Fruit fly (Drosophila melanogaster) whole organism, embryonic: ENCODE results near the gene SamDC.

ENCODE experiments used
- CG12219 ChIP-seq: fragments of 200-800 bp; sonication (Bioruptor generic); optimal IDR thresholded peaks from 3 replicates; lab custom pipeline; 2018; ENCODE audit warnings: missing biosample characterization, mild to moderate bottlenecking, missing genetic modification characterization
- CG14860 ChIP-seq: fragments of 200-800 bp; sonication (Bioruptor generic); IDR thresholded peaks from 3 replicates; pipeline ENCODE4 v1.3.6; 2022; ENCODE audit warnings: missing biosample characterization, missing genetic modification characterization; ENCODE audit not compliant: partially characterized antibody
- CG15514 ChIP-seq: fragments of 200-800 bp; sonication (Bioruptor generic); optimal IDR thresholded peaks from 3 replicates; lab custom pipeline; 2017; ENCODE audit warnings: missing biosample characterization, missing genetic modification characterization, mild to moderate bottlenecking, moderate library complexity, missing genetic modification reagents
- CG1603 ChIP-seq: fragments of 200-800 bp; sonication (Bioruptor generic); optimal IDR thresholded peaks from 2 replicates; lab custom pipeline; 2019; ENCODE audit warnings: missing biosample characterization, mild to moderate bottlenecking, missing genetic modification characterization, moderate library complexity
- CG16815 ChIP-seq: fragments of 200-800 bp; sonication (Bioruptor generic); optimal IDR thresholded peaks from 3 replicates; lab custom pipeline; 2017; ENCODE audit warnings: missing biosample characterization, mild to moderate bottlenecking, missing genetic modification characterization
- CG2129 ChIP-seq: fragments of 200-800 bp; sonication (Bioruptor generic); IDR thresholded peaks from 2 replicates; pipeline ENCODE4 v1.3.6; 2022; ENCODE audit warnings: missing biosample characterization, missing genetic modification characterization; ENCODE audit not compliant: partially characterized antibody
- CG34224 ChIP-seq: fragments of 200-800 bp; sonication (Bioruptor generic); IDR thresholded peaks from 3 replicates; pipeline ENCODE4 v1.3.6; 2022; ENCODE audit warnings: missing biosample characterization, missing genetic modification characterization; ENCODE audit not compliant: partially characterized antibody
- CG5953 ChIP-seq: fragments of 200-800 bp; sonication (Bioruptor generic); IDR thresholded peaks from 2 replicates; pipeline ENCODE4 v1.3.6; 2022; ENCODE audit warnings: missing biosample characterization, missing genetic modification characterization
- CG6854 ChIP-seq: fragments of 200-800 bp; sonication (Bioruptor generic); optimal IDR thresholded peaks from 3 replicates; lab custom pipeline; 2017; ENCODE audit warnings: missing biosample characterization, mild to moderate bottlenecking, missing genetic modification characterization
- CG9437 ChIP-seq: fragments of 200-800 bp; sonication (Bioruptor generic); optimal IDR thresholded peaks from 2 replicates; lab custom pipeline; 2018; ENCODE audit warnings: missing biosample characterization, mild to moderate bottlenecking, missing genetic modification characterization
- CG9609 ChIP-seq: fragments of 200-800 bp; sonication (Bioruptor generic); optimal IDR thresholded peaks from 3 replicates; lab custom pipeline; 2016; ENCODE audit warnings: missing biosample characterization, missing genetic modification characterization
- CG9876 ChIP-seq: fragments of 200-800 bp; sonication (Bioruptor generic); optimal IDR thresholded peaks from 2 replicates; lab custom pipeline; 2016; ENCODE audit warnings: missing biosample characterization, missing genetic modification characterization
- Dp ChIP-seq: fragments of 200-800 bp; sonication (Bioruptor generic); optimal IDR thresholded peaks from 2 replicates; lab custom pipeline; 2018; ENCODE audit warnings: missing biosample characterization, mild to moderate bottlenecking, missing genetic modification characterization, moderate library complexity
- Dref ChIP-seq: fragments of 200-800 bp; sonication (Bioruptor generic); IDR thresholded peaks from 2 replicates; pipeline ENCODE4 v1.3.6; 2022; ENCODE audit warnings: missing biosample characterization, missing genetic modification characterization
- Drgx ChIP-seq: fragments of 200-800 bp; sonication (Bioruptor generic); IDR thresholded peaks from 2 replicates; pipeline ENCODE4 v1.3.6; 2022; ENCODE audit warnings: missing biosample characterization, missing genetic modification characterization
- E2f2 ChIP-seq: fragments of 200-800 bp; sonication (Bioruptor generic); IDR thresholded peaks from 2 replicates; pipeline ENCODE4 v1.3.6; 2022; ENCODE audit warnings: missing biosample characterization, missing genetic modification characterization
- Lpt ChIP-seq: fragments of >200 bp; optimal IDR thresholded peaks from 2 replicates; lab custom pipeline; 2018; ENCODE audit warnings: missing biosample characterization, missing genetic modification characterization
- MESR4 ChIP-seq: fragments of 200-800 bp; sonication (Bioruptor generic); optimal IDR thresholded peaks from 2 replicates; lab custom pipeline; 2018; ENCODE audit warnings: missing biosample characterization, mild to moderate bottlenecking, missing genetic modification characterization, moderate library complexity
- Max ChIP-seq: fragments of 200-800 bp; sonication (Bioruptor generic); optimal IDR thresholded peaks from 2 replicates; lab custom pipeline; 2016; ENCODE audit warnings: missing biosample characterization, mild to moderate bottlenecking, missing genetic modification characterization
- PHDP ChIP-seq: fragments of 200-800 bp; sonication (Bioruptor generic); optimal IDR thresholded peaks from 3 replicates; lab custom pipeline; 2018; ENCODE audit warnings: missing biosample characterization, mild to moderate bottlenecking, missing genetic modification characterization, moderate library complexity
- Rx ChIP-seq: fragments of 200-800 bp; sonication (Bioruptor generic); IDR thresholded peaks from 2 replicates; pipeline ENCODE4 v1.3.6; 2022; ENCODE audit warnings: missing biosample characterization, missing genetic modification characterization
- Scr ChIP-seq: fragments of 200-800 bp; sonication (Bioruptor generic); IDR thresholded peaks from 2 replicates; pipeline ENCODE4 v1.3.6; 2022; ENCODE audit warnings: missing biosample characterization, missing genetic modification characterization; ENCODE audit not compliant: partially characterized antibody
- Trl ChIP-seq, 3 experiments: fragments of >200 bp in 2 of 3; fragments of 200-800 bp in 1 of 3; sonication (Bioruptor generic) in 1 of 3; optimal IDR thresholded peaks; 2 replicates in 1 of 3; 3 replicates in 2 of 3; lab custom pipeline; 2016 to 2017; ENCODE audit warnings: missing biosample characterization in 1 of 3, missing genetic modification characterization in 1 of 3
- Usf ChIP-seq: fragments of 200-800 bp; sonication (Bioruptor generic); optimal IDR thresholded peaks from 2 replicates; lab custom pipeline; 2017; ENCODE audit warnings: missing genotype, missing biosample characterization, missing genetic modification characterization
- YL-1 ChIP-seq: fragments of 200-800 bp; sonication (Bioruptor generic); optimal IDR thresholded peaks from 3 replicates; lab custom pipeline; 2017; ENCODE audit warnings: missing biosample characterization, mild to moderate bottlenecking, missing genetic modification characterization
- aop ChIP-seq: fragments of 200-800 bp; sonication (Bioruptor generic); IDR thresholded peaks from 2 replicates; pipeline ENCODE4 v1.3.6; 2022; ENCODE audit warnings: missing biosample characterization, missing genetic modification characterization
- cad ChIP-seq: fragments of >200 bp; optimal IDR thresholded peaks from 2 replicates; lab custom pipeline; 2017; ENCODE audit warnings: missing biosample characterization, missing genetic modification characterization
- cas ChIP-seq: fragments of 200-800 bp; sonication (Bioruptor generic); IDR thresholded peaks from 2 replicates; pipeline ENCODE4 v1.3.6; 2022; ENCODE audit warnings: missing biosample characterization, missing genetic modification characterization
- cg ChIP-seq: fragments of 200-800 bp; sonication (Bioruptor generic); optimal IDR thresholded peaks from 3 replicates; lab custom pipeline; 2019; ENCODE audit warnings: missing biosample characterization, mild to moderate bottlenecking, missing genetic modification characterization, moderate library complexity
- dimm ChIP-seq: fragments of 200-800 bp; sonication (Bioruptor generic); IDR thresholded peaks from 2 replicates; pipeline ENCODE4 v1.3.6; 2022; ENCODE audit warnings: missing biosample characterization, missing genetic modification characterization
- ewg ChIP-seq: fragments of 200-800 bp; sonication (Bioruptor generic); optimal IDR thresholded peaks from 3 replicates; lab custom pipeline; 2017; ENCODE audit warnings: mild to moderate bottlenecking, missing biosample characterization, missing genetic modification reagents, missing genetic modification characterization
- eyg ChIP-seq: fragments of 200-800 bp; sonication (Bioruptor generic); optimal IDR thresholded peaks from 3 replicates; lab custom pipeline; 2016; ENCODE audit warnings: missing biosample characterization, missing genetic modification characterization
- grau ChIP-seq: fragments of 200-800 bp; optimal IDR thresholded peaks from 3 replicates; lab custom pipeline; 2019; ENCODE audit warnings: missing biosample characterization, mild to moderate bottlenecking, missing genetic modification characterization, moderate library complexity
- gsb-n ChIP-seq: fragments of 200-800 bp; sonication (Bioruptor generic); optimal IDR thresholded peaks from 3 replicates; lab custom pipeline; 2018; ENCODE audit warnings: missing biosample characterization, mild to moderate bottlenecking, missing genetic modification characterization
- ham ChIP-seq: fragments of 200-800 bp; sonication (Bioruptor generic); IDR thresholded peaks from 2 replicates; pipeline ENCODE4 v1.3.6; 2022; ENCODE audit warnings: missing biosample characterization, missing genetic modification characterization
- hth ChIP-seq: fragments of >200 bp; optimal IDR thresholded peaks from 2 replicates; lab custom pipeline; 2017; ENCODE audit warnings: inconsistent platforms
- ind ChIP-seq: fragments of 200-800 bp; sonication (Bioruptor generic); optimal IDR thresholded peaks from 3 replicates; lab custom pipeline; 2016; ENCODE audit warnings: missing biosample characterization, missing genetic modification characterization
- insv ChIP-seq, 2 experiments: fragments of 200-800 bp; sonication (Bioruptor generic); optimal IDR thresholded peaks; 3 replicates each; lab custom pipeline; 2016 to 2018; ENCODE audit warnings: missing biosample characterization in 2 of 2, missing genetic modification characterization in 2 of 2
- inv ChIP-seq: fragments of 200-800 bp; sonication (Bioruptor generic); IDR thresholded peaks from 2 replicates; pipeline ENCODE4 v1.3.6; 2022; ENCODE audit warnings: missing biosample characterization, missing genetic modification characterization; ENCODE audit not compliant: partially characterized antibody
- knrl ChIP-seq: fragments of 200-800 bp; sonication (Bioruptor generic); IDR thresholded peaks from 3 replicates; pipeline ENCODE4 v1.3.6; 2022; ENCODE audit warnings: missing biosample characterization, missing genetic modification characterization; ENCODE audit not compliant: partially characterized antibody
- oc ChIP-seq: fragments of 200-800 bp; sonication (Bioruptor generic); optimal IDR thresholded peaks from 2 replicates; lab custom pipeline; 2018; ENCODE audit warnings: missing biosample characterization, mild to moderate bottlenecking, missing genetic modification characterization, moderate library complexity
- org-1 ChIP-seq: fragments of 200-800 bp; sonication (Bioruptor generic); optimal IDR thresholded peaks from 2 replicates; lab custom pipeline; 2017; ENCODE audit warnings: missing biosample characterization, missing genetic modification characterization
- pfk ChIP-seq: fragments of 200-800 bp; sonication (Bioruptor generic); optimal IDR thresholded peaks from 2 replicates; lab custom pipeline; 2018; ENCODE audit warnings: missing biosample characterization, mild to moderate bottlenecking, missing genetic modification characterization, moderate library complexity
- salm ChIP-seq: fragments of 200-800 bp; sonication (Bioruptor generic); optimal IDR thresholded peaks from 2 replicates; lab custom pipeline; 2018; ENCODE audit warnings: missing biosample characterization, mild to moderate bottlenecking, missing genetic modification characterization
- sd ChIP-seq: fragments of 200-800 bp; sonication (Bioruptor generic); optimal IDR thresholded peaks from 3 replicates; lab custom pipeline; 2018; ENCODE audit warnings: missing biosample characterization, mild to moderate bottlenecking, missing genetic modification characterization, moderate library complexity
- stwl ChIP-seq: fragments of 200-800 bp; sonication (Bioruptor generic); optimal IDR thresholded peaks from 3 replicates; lab custom pipeline; 2018; ENCODE audit warnings: missing biosample characterization, mild to moderate bottlenecking, missing genetic modification characterization, moderate library complexity
- trem ChIP-seq: fragments of 200-800 bp; optimal IDR thresholded peaks from 3 replicates; lab custom pipeline; 2019; ENCODE audit warnings: missing biosample characterization, mild to moderate bottlenecking, missing genetic modification characterization, moderate library complexity
- trh ChIP-seq: fragments of 200-800 bp; sonication (Bioruptor generic); optimal IDR thresholded peaks from 2 replicates; lab custom pipeline; 2016; ENCODE audit warnings: missing biosample characterization, missing genetic modification characterization
- vvl ChIP-seq: fragments of 200-800 bp; sonication (Bioruptor generic); IDR thresholded peaks from 2 replicates; pipeline ENCODE4 v1.3.6; 2022; ENCODE audit warnings: missing biosample characterization, missing genetic modification characterization

Gene SamDC

dm6 chr2L:10362408-10363067 is 23.3 kb downstream of the SamDC start, which contains the start of the genes Cand1 and pim (continued):
- TF ChIP-seq Scr (GFP tag; lab: Robert Waterston, UW) (peak; percentile 80), org-1 (GFP tag; lab: Kevin White, UChicago) (no peak), Usf (GFP tag; lab: Kevin White, UChicago) (no peak), cas (GFP tag; lab: Robert Waterston, UW) (no peak), Lpt (GFP tag; lab: Kevin White, UChicago) (no peak), CG15514 (peak; percentile 38), ind (GFP tag; lab: Kevin White, UChicago) (no peak), MESR4 (GFP tag; lab: Kevin White, UChicago) (peak; percentile 57), cg (no peak), CG6854 (no peak), trh (GFP tag; lab: Kevin White, UChicago) (no peak), CG9876 (GFP tag; lab: Kevin White, UChicago) (no peak), CG12219 (no peak), Dref (GFP tag; lab: Robert Waterston, UW) (peak; percentile 42; the same call in 1 of the 2 replicates), CG34224 (GFP tag; lab: Robert Waterston, UW) (peak; percentile 71; the same call in 2 of the 3 replicates), Rx (no peak), Dp (GFP tag; lab: Kevin White, UChicago) (peak; percentile 77), oc (tag; lab: Kevin White, UChicago) (no peak), trem (tag; lab: Kevin White, UChicago) (peak; percentile 81), grau (tag; lab: Kevin White, UChicago) (peak; percentile 26), knrl (peak; percentile 75), CG16815 (GFP tag; lab: Kevin White, UChicago) (no peak), eyg (GFP tag; lab: Kevin White, UChicago) (no peak), E2f2 (peak; percentile 83), Max (GFP tag; lab: Kevin White, UChicago) (no peak), CG9437 (no peak), CG14860 (0 out of 3 replicates have a peak, but pooled peaks have one; percentile 12), ewg (GFP tag; lab: Kevin White, UChicago) (no peak), salm (tag; lab: Kevin White, UChicago) (no peak), CG2129 (0 out of 2 replicates have a peak, but pooled peaks have one; percentile 16), ham (GFP tag; lab: Robert Waterston, UW) (no peak), insv (GFP tag; optimal IDR thresholded peaks at IDR 0.05; lab: Kevin White, UChicago) (no peak), inv (peak; percentile 55), Trl (optimal IDR thresholded peaks at IDR 0.05; lab: Kevin White, UChicago) (no peak), Trl (GFP tag; optimal IDR thresholded peaks at IDR 0.05; lab: Kevin White, UChicago) (no peak), cad (GFP tag; lab: Kevin White, UChicago) (no peak), dimm (GFP tag; lab: Robert Waterston, UW) (no peak), stwl (tag; lab: Kevin White, UChicago) (peak; percentile 42), hth (lab: Kevin White, UChicago) (no peak), YL-1 (GFP tag; lab: Kevin White, UChicago) (peak; percentile 52), aop (GFP tag; lab: Robert Waterston, UW) (no peak), Drgx (GFP tag; lab: Robert Waterston, UW) (no peak), CG1603 (peak; percentile 91), gsb-n (tag; lab: Kevin White, UChicago) (no peak), pfk (GFP tag; lab: Kevin White, UChicago) (peak; percentile 90), CG5953 (no peak), sd (tag; lab: Kevin White, UChicago) (peak; percentile 50), vvl (no peak), CG9609 (GFP tag; lab: Kevin White, UChicago) (no peak), PHDP (tag; lab: Kevin White, UChicago) (peak; percentile 8)
